Worm (Caenorhabditis elegans) whole organism, L1 larva: Measurements from ENCODE around the gene T11G6.3.

ENCODE experiments used
- C34B4.2 ChIP-seq: sonication (generic microtip); optimal IDR thresholded peaks from 2 replicates; lab custom pipeline; 2017; ENCODE audit warnings: mild to moderate bottlenecking, missing genetic modification characterization, missing compliant biosample characterization
- alr-1 ChIP-seq: fragments of 200-800 bp; sonication (Bioruptor generic); optimal IDR thresholded peaks from 2 replicates; lab custom pipeline; 2018; ENCODE audit warnings: borderline replicate concordance, mild to moderate bottlenecking, missing genetic modification characterization, missing compliant biosample characterization
- ama-1 ChIP-seq: fragments of 150-350 bp; optimal IDR thresholded peaks from 2 replicates; lab custom pipeline; 2014
- blmp-1 ChIP-seq: fragments of 150-350 bp; optimal IDR thresholded peaks from 2 replicates; lab custom pipeline; 2014; ENCODE audit warnings: missing biosample characterization, missing genetic modification characterization
- ceh-63 ChIP-seq: fragments of 200-800 bp; sonication (Bioruptor generic); optimal IDR thresholded peaks from 2 replicates; lab custom pipeline; 2018; ENCODE audit warnings: mild to moderate bottlenecking, missing genetic modification characterization, missing compliant biosample characterization
- ceh-8 ChIP-seq: fragments of 200-800 bp; sonication (Bioruptor generic); optimal IDR thresholded peaks from 2 replicates; lab custom pipeline; 2018; ENCODE audit warnings: mild to moderate bottlenecking, missing genetic modification characterization, moderate library complexity, missing compliant biosample characterization
- ceh-82 ChIP-seq, 3 experiments: fragments of 150-350 bp in 1 of 3; sonication (generic microtip) in 2 of 3; optimal IDR thresholded peaks; 2 replicates each; lab custom pipeline; 2014 to 2017; ENCODE audit warnings: missing biosample characterization in 3 of 3, missing genetic modification characterization in 3 of 3
- ceh-90 ChIP-seq: sonication (generic microtip); optimal IDR thresholded peaks from 2 replicates; lab custom pipeline; 2016; ENCODE audit warnings: missing genetic modification characterization, missing compliant biosample characterization
- ces-1 ChIP-seq: fragments of 150-350 bp; optimal IDR thresholded peaks from 2 replicates; lab custom pipeline; 2014; ENCODE audit warnings: missing biosample characterization, missing genetic modification reagents, missing genetic modification characterization
- dpl-1 ChIP-seq, 3 experiments: fragments of 150-350 bp in 2 of 3; sonication (generic microtip) in 1 of 3; optimal IDR thresholded peaks; 2 replicates each; lab custom pipeline; 2014 to 2017; ENCODE audit warnings: missing biosample characterization in 3 of 3, missing genetic modification characterization in 3 of 3, missing genetic modification reagents in 3 of 3
- egl-13 ChIP-seq: sonication (generic microtip); optimal IDR thresholded peaks from 2 replicates; lab custom pipeline; 2016; ENCODE audit warnings: missing genotype, missing genetic modification reagents, missing genetic modification characterization, missing compliant biosample characterization
- elt-2 ChIP-seq: sonication (generic microtip); optimal IDR thresholded peaks from 2 replicates; lab custom pipeline; 2016; ENCODE audit warnings: missing genetic modification characterization, mild to moderate bottlenecking, inconsistent platforms, missing compliant biosample characterization, missing genetic modification reagents
- fkh-10 ChIP-seq: sonication (generic microtip); optimal IDR thresholded peaks from 2 replicates; lab custom pipeline; 2017; ENCODE audit warnings: missing biosample characterization, missing genetic modification reagents, missing genetic modification characterization
- fkh-4 ChIP-seq: sonication (generic microtip); optimal IDR thresholded peaks from 2 replicates; lab custom pipeline; 2016; ENCODE audit warnings: missing compliant biosample characterization, missing genetic modification characterization, borderline replicate concordance
- fkh-8 ChIP-seq: sonication (generic microtip); optimal IDR thresholded peaks from 2 replicates; lab custom pipeline; 2016; ENCODE audit warnings: mild to moderate bottlenecking, missing genetic modification characterization, missing compliant biosample characterization
- fos-1 ChIP-seq: fragments of 150-350 bp; optimal IDR thresholded peaks from 2 replicates; lab custom pipeline; 2014; ENCODE audit warnings: missing biosample characterization, missing genetic modification characterization
- hlh-17 ChIP-seq: fragments of 200-800 bp; sonication (Bioruptor generic); optimal IDR thresholded peaks from 2 replicates; lab custom pipeline; 2018; ENCODE audit warnings: missing genetic modification characterization, mild to moderate bottlenecking, missing compliant biosample characterization, moderate library complexity, borderline replicate concordance
- hlh-4 ChIP-seq: sonication (generic microtip); optimal IDR thresholded peaks from 2 replicates; lab custom pipeline; 2016; ENCODE audit warnings: mild to moderate bottlenecking, missing genetic modification characterization, missing compliant biosample characterization
- irx-1 ChIP-seq: sonication (generic microtip); optimal IDR thresholded peaks from 2 replicates; lab custom pipeline; 2016; ENCODE audit warnings: missing genetic modification characterization, missing compliant biosample characterization
- lin-14 ChIP-seq: fragments of 200-800 bp; sonication (Bioruptor generic); optimal IDR thresholded peaks from 2 replicates; lab custom pipeline; 2018; ENCODE audit warnings: mild to moderate bottlenecking, missing genetic modification characterization, moderate library complexity, missing compliant biosample characterization
- lin-15B ChIP-seq: fragments of 150-350 bp; sonication (generic microtip); optimal IDR thresholded peaks from 3 replicates; lab custom pipeline; 2014; ENCODE audit warnings: missing biosample characterization, missing genetic modification characterization
- lin-35 ChIP-seq, 2 experiments: fragments of 150-350 bp; optimal IDR thresholded peaks; 2 replicates each; lab custom pipeline; 2014; ENCODE audit warnings: missing biosample characterization in 2 of 2, missing genetic modification characterization in 2 of 2, missing genetic modification reagents in 2 of 2
- lin-39 ChIP-seq: fragments of 150-350 bp; optimal IDR thresholded peaks from 2 replicates; lab custom pipeline; 2014; ENCODE audit warnings: missing biosample characterization, missing genetic modification reagents, missing genetic modification characterization
- lir-3 ChIP-seq: sonication (generic microtip); optimal IDR thresholded peaks from 2 replicates; lab custom pipeline; 2016; ENCODE audit warnings: mild to moderate bottlenecking, missing genetic modification characterization, moderate library complexity, missing compliant biosample characterization; ENCODE audit not compliant: poor library complexity
- nhr-11 ChIP-seq: fragments of 150-350 bp; optimal IDR thresholded peaks from 2 replicates; lab custom pipeline; 2014; ENCODE audit warnings: missing biosample characterization, missing genetic modification characterization
- nhr-12 ChIP-seq: sonication (generic microtip); optimal IDR thresholded peaks from 2 replicates; lab custom pipeline; 2017; ENCODE audit warnings: missing biosample characterization, missing genetic modification characterization
- nhr-20 ChIP-seq: sonication (generic microtip); optimal IDR thresholded peaks from 2 replicates; lab custom pipeline; 2016; ENCODE audit warnings: mild to moderate bottlenecking, missing genetic modification characterization, missing compliant biosample characterization
- nhr-28 ChIP-seq: fragments of 150-350 bp; optimal IDR thresholded peaks from 2 replicates; lab custom pipeline; 2014; ENCODE audit warnings: missing biosample characterization, missing genetic modification characterization
- nhr-47 ChIP-seq: sonication (generic microtip); optimal IDR thresholded peaks from 2 replicates; lab custom pipeline; 2016; ENCODE audit warnings: mild to moderate bottlenecking, missing genetic modification characterization, moderate library complexity, missing compliant biosample characterization
- nhr-71 ChIP-seq: sonication (generic microtip); optimal IDR thresholded peaks from 2 replicates; lab custom pipeline; 2016; ENCODE audit warnings: mild to moderate bottlenecking, missing genetic modification characterization, moderate library complexity, missing compliant biosample characterization
- nhr-76 ChIP-seq: sonication (generic microtip); optimal IDR thresholded peaks from 2 replicates; lab custom pipeline; 2017; ENCODE audit warnings: missing biosample characterization, missing genetic modification characterization
- nhr-90 ChIP-seq: sonication (generic microtip); optimal IDR thresholded peaks from 2 replicates; lab custom pipeline; 2016; ENCODE audit warnings: mild to moderate bottlenecking, missing genetic modification characterization, missing compliant biosample characterization; ENCODE audit not compliant: poor library complexity
- pax-3 ChIP-seq: fragments of 200-800 bp; sonication (Bioruptor generic); optimal IDR thresholded peaks from 2 replicates; lab custom pipeline; 2018; ENCODE audit warnings: mild to moderate bottlenecking, missing genetic modification characterization, moderate library complexity, missing compliant biosample characterization
- sox-4 ChIP-seq: sonication (generic microtip); optimal IDR thresholded peaks from 2 replicates; lab custom pipeline; 2016; ENCODE audit warnings: missing genetic modification characterization, missing compliant biosample characterization
- sup-37 ChIP-seq: fragments of 200-800 bp; sonication (Bioruptor generic); optimal IDR thresholded peaks from 2 replicates; lab custom pipeline; 2018; ENCODE audit warnings: mild to moderate bottlenecking, missing genetic modification characterization, missing compliant biosample characterization
- unc-30 ChIP-seq: sonication (generic microtip); optimal IDR thresholded peaks from 2 replicates; lab custom pipeline; 2017; ENCODE audit warnings: missing biosample characterization, missing genetic modification characterization
- unc-62 ChIP-seq: fragments of 150-350 bp; optimal IDR thresholded peaks from 2 replicates; lab custom pipeline; 2014; ENCODE audit warnings: missing biosample characterization, missing genetic modification reagents, missing genetic modification characterization
- vab-15 ChIP-seq: sonication (generic microtip); optimal IDR thresholded peaks from 2 replicates; lab custom pipeline; 2017; ENCODE audit warnings: missing genotype, mild to moderate bottlenecking, missing genetic modification characterization, missing compliant biosample characterization
- ztf-11 ChIP-seq, 2 experiments: sonication (generic microtip); optimal IDR thresholded peaks; 2 replicates each; lab custom pipeline; 2016 to 2017; ENCODE audit warnings: missing genetic modification characterization in 2 of 2, missing biosample characterization in 1 of 2, missing compliant biosample characterization in 1 of 2

Gene T11G6.3

ce11 chrIV:10889820-10890462 is 34.9 kb upstream of the T11G6.3 start, which contains the start of gene F13E9.15:
Gene F13E9.15 (minus strand): TSS chrIV:10889870.
- TF ChIP-seq hlh-17 (GFP tag; lab: Kevin White, UChicago) = no peak
- TF ChIP-seq ceh-63 = no peak
- no peak for TF ChIP-seq lin-35 (GFP tag; optimal IDR thresholded peaks at IDR 0.05; lab: Kevin White, UChicago)
- TF ChIP-seq lin-39 (tag; lab: Kevin White, UChicago) = no peak
- peak; percentile 17 for TF ChIP-seq fkh-10 (GFP tag; lab: Kevin White, UChicago)
- TF ChIP-seq C34B4.2 = no peak
- TF ChIP-seq nhr-76 (tag; lab: Kevin White, UChicago) = no peak
- TF ChIP-seq blmp-1 = no peak
- TF ChIP-seq nhr-47 = peak; percentile 63
- no peak for TF ChIP-seq unc-30 (tag; lab: Kevin White, UChicago)
- no peak for TF ChIP-seq ztf-11 (tag; optimal IDR thresholded peaks at IDR 0.05; lab: Kevin White, UChicago)
- TF ChIP-seq alr-1 (tag; lab: Kevin White, UChicago) = no peak
- TF ChIP-seq fkh-8 (tag; lab: Kevin White, UChicago) = peak; percentile 89
- TF ChIP-seq hlh-4 (tag; lab: Kevin White, UChicago) = peak; percentile 96
- no peak for TF ChIP-seq elt-2 (tag; lab: Kevin White, UChicago)
- peak; percentile 71 for TF ChIP-seq nhr-71
- no peak for TF ChIP-seq egl-13 (tag; lab: Kevin White, UChicago)
- TF ChIP-seq ama-1 (lab: Kevin White, UChicago) = no peak
- TF ChIP-seq nhr-90 (tag; lab: Kevin White, UChicago) = no peak
- TF ChIP-seq vab-15 (tag; lab: Kevin White, UChicago) = no peak
- TF ChIP-seq ceh-90 (tag; lab: Kevin White, UChicago) = peak; percentile 36
- TF ChIP-seq fos-1 (tag; lab: Kevin White, UChicago) = peak; percentile 10
- TF ChIP-seq nhr-11 (tag; lab: Kevin White, UChicago) = no peak
- no peak for TF ChIP-seq nhr-12 (tag; lab: Kevin White, UChicago)
- TF ChIP-seq ceh-8 (GFP tag; lab: Kevin White, UChicago) = peak; percentile 70
- no peak for TF ChIP-seq lir-3 (tag; lab: Kevin White, UChicago)
- TF ChIP-seq lin-15B (tag; lab: Kevin White, UChicago) = no peak
- TF ChIP-seq nhr-20 (tag; lab: Kevin White, UChicago) = peak; percentile 2
- no peak for TF ChIP-seq lin-14 (GFP tag; lab: Kevin White, UChicago)
- no peak for TF ChIP-seq ces-1
- TF ChIP-seq unc-62 (GFP tag; lab: Kevin White, UChicago) = no peak

ce11 chrIV:10887285-10887684 is 32.2 kb upstream of the T11G6.3 start, which contains the start of gene F13E9.16:
Gene F13E9.16 (minus strand): TSS chrIV:10887385.
- TF ChIP-seq sup-37 (GFP tag; lab: Kevin White, UChicago) (no peak), hlh-17 (GFP tag; lab: Kevin White, UChicago) (no peak), irx-1 (tag; lab: Kevin White, UChicago) (no peak), sox-4 (tag; lab: Kevin White, UChicago) (no peak), nhr-28 (tag; lab: Kevin White, UChicago) (no peak), dpl-1 (GFP tag; optimal IDR thresholded peaks at IDR 0.05; lab: Kevin White, UChicago) (no peak)

- TF ChIP-seq nhr-47 (no peak), pax-3 (no peak), alr-1 (tag; lab: Kevin White, UChicago) (no peak), fkh-4 (no peak), irx-1 (tag; lab: Kevin White, UChicago) (no peak), ceh-63 (no peak), hlh-17 (GFP tag; lab: Kevin White, UChicago) (no peak), ceh-82 (tag; optimal IDR thresholded peaks at IDR 0.05; lab: Kevin White, UChicago) (no peak)
Observed at ce11 chrIV:10885915-10886314, 30.9 kb upstream of the T11G6.3 start, which contains the start of gene srlf-11. Gene srlf-11 (minus strand): TSS chrIV:10886015.
